Worm (Caenorhabditis elegans) whole organism, young adult: ENCODE results near the gene clc-4.

ENCODE experiments used
- B0336.3 ChIP-seq: fragments of 200-800 bp; sonication (Bioruptor generic); IDR thresholded peaks from 2 replicates; pipeline ENCODE4 v1.3.6; 2022; ENCODE audit warnings: missing genetic modification characterization, missing compliant biosample characterization
- C06A6.2 ChIP-seq: fragments of 200-800 bp; sonication (Bioruptor generic); conservative IDR thresholded peaks from 2 replicates; pipeline ENCODE4 v1.3.6; 2022; ENCODE audit warnings: missing genetic modification characterization, missing compliant biosample characterization
- F22D6.2 ChIP-seq: sonication (generic microtip); optimal IDR thresholded peaks from 2 replicates; lab custom pipeline; 2016; ENCODE audit warnings: mild to moderate bottlenecking, missing genetic modification characterization, missing compliant biosample characterization
- F52B5.7 ChIP-seq: sonication (generic microtip); optimal IDR thresholded peaks from 2 replicates; lab custom pipeline; 2016; ENCODE audit warnings: mild to moderate bottlenecking, missing genetic modification characterization, missing compliant biosample characterization
- K11D2.4 ChIP-seq: fragments of 200-800 bp; sonication (Bioruptor generic); IDR thresholded peaks from 2 replicates; pipeline ENCODE4 v1.3.6; 2022; ENCODE audit warnings: missing genetic modification reagents, missing genetic modification characterization, missing compliant biosample characterization
- K12H6.12 ChIP-seq: fragments of 200-800 bp; sonication (Bioruptor generic); optimal IDR thresholded peaks from 2 replicates; lab custom pipeline; 2018; ENCODE audit warnings: mild to moderate bottlenecking, missing genetic modification characterization, missing compliant biosample characterization
- T07F8.4 ChIP-seq: sonication (generic microtip); optimal IDR thresholded peaks from 2 replicates; lab custom pipeline; 2016; ENCODE audit warnings: mild to moderate bottlenecking, missing genetic modification characterization, moderate library complexity, missing compliant biosample characterization
- Y95B8A.8 ChIP-seq: fragments of 200-800 bp; sonication (Bioruptor generic); IDR thresholded peaks from 2 replicates; pipeline ENCODE4 v1.3.6; 2022; ENCODE audit warnings: missing genetic modification reagents, missing genetic modification characterization, missing compliant biosample characterization
- aptf-3 ChIP-seq: fragments of 200-800 bp; sonication (Bioruptor generic); IDR thresholded peaks from 2 replicates; pipeline ENCODE4 v1.3.6; 2022; ENCODE audit warnings: missing genetic modification characterization, missing compliant biosample characterization
- attf-3 ChIP-seq: fragments of 200-800 bp; sonication (Bioruptor generic); conservative IDR thresholded peaks from 2 replicates; pipeline ENCODE4 v1.3.6; 2022; ENCODE audit warnings: missing genetic modification reagents, missing genetic modification characterization, missing compliant biosample characterization
- ceh-27 ChIP-seq: fragments of 200-800 bp; sonication (Bioruptor generic); optimal IDR thresholded peaks from 2 replicates; lab custom pipeline; 2018; ENCODE audit warnings: mild to moderate bottlenecking, missing genetic modification characterization, moderate library complexity, missing compliant biosample characterization
- ceh-40 ChIP-seq: fragments of 200-800 bp; sonication (Bioruptor generic); IDR thresholded peaks from 2 replicates; pipeline ENCODE4 v1.3.6; 2022; ENCODE audit warnings: missing genetic modification characterization, missing compliant biosample characterization
- ceh-79 ChIP-seq: sonication (generic microtip); optimal IDR thresholded peaks from 2 replicates; lab custom pipeline; 2017; ENCODE audit warnings: mild to moderate bottlenecking, missing genetic modification characterization, missing compliant biosample characterization
- die-1 ChIP-seq: sonication (generic microtip); optimal IDR thresholded peaks from 2 replicates; lab custom pipeline; 2016; ENCODE audit warnings: missing genotype, mild to moderate bottlenecking, missing genetic modification characterization, missing compliant biosample characterization
- egl-44 ChIP-seq: fragments of 200-800 bp; sonication (Bioruptor generic); IDR thresholded peaks from 2 replicates; pipeline ENCODE4 v1.3.6; 2022; ENCODE audit warnings: missing genetic modification reagents, missing genetic modification characterization, missing compliant biosample characterization
- ets-4 ChIP-seq: fragments of 200-800 bp; sonication (Bioruptor generic); optimal IDR thresholded peaks from 2 replicates; lab custom pipeline; 2018; ENCODE audit warnings: mild to moderate bottlenecking, missing genetic modification characterization, missing compliant biosample characterization
- fkh-3 ChIP-seq: sonication (generic microtip); optimal IDR thresholded peaks from 2 replicates; lab custom pipeline; 2016; ENCODE audit warnings: mild to moderate bottlenecking, missing genetic modification characterization, missing compliant biosample characterization
- hmg-1.2 ChIP-seq: fragments of 200-800 bp; sonication (Bioruptor generic); IDR thresholded peaks from 2 replicates; pipeline ENCODE4 v1.3.6; 2022; ENCODE audit warnings: missing genetic modification reagents, missing genetic modification characterization, missing compliant biosample characterization
- let-607 ChIP-seq, 2 experiments: fragments of 200-800 bp in 1 of 2; sonication (Bioruptor generic) in 1 of 2; sonication (generic microtip) in 1 of 2; optimal IDR thresholded peaks; 2 replicates each; lab custom pipeline; 2016 to 2018; ENCODE audit warnings: mild to moderate bottlenecking in 2 of 2, missing compliant biosample characterization in 2 of 2, missing genetic modification characterization in 2 of 2, moderate library complexity in 2 of 2, missing genotype in 1 of 2
- lin-26 ChIP-seq: fragments of 200-800 bp; sonication (Bioruptor generic); IDR thresholded peaks from 2 replicates; pipeline ENCODE4 v1.3.6; 2022; ENCODE audit warnings: missing genetic modification reagents, missing genetic modification characterization, missing compliant biosample characterization
- lin-35 ChIP-seq, 3 experiments: fragments of 150-350 bp in 2 of 3; sonication (generic microtip) in 1 of 3; optimal IDR thresholded peaks; 2 replicates each; lab custom pipeline; 2014 to 2018; ENCODE audit warnings: missing biosample characterization in 3 of 3, missing genetic modification characterization in 3 of 3, missing genetic modification reagents in 3 of 3
- lin-40 ChIP-seq: sonication (generic microtip); optimal IDR thresholded peaks from 2 replicates; lab custom pipeline; 2016; ENCODE audit warnings: missing genetic modification characterization, mild to moderate bottlenecking, missing compliant biosample characterization, missing genotype, missing genetic modification reagents
- lin-54 ChIP-seq: fragments of 200-800 bp; sonication (Bioruptor generic); optimal IDR thresholded peaks from 2 replicates; lab custom pipeline; 2018; ENCODE audit warnings: mild to moderate bottlenecking, missing genetic modification characterization, missing compliant biosample characterization
- lsy-27 ChIP-seq: sonication (generic microtip); optimal IDR thresholded peaks from 2 replicates; lab custom pipeline; 2017; ENCODE audit warnings: missing genetic modification characterization, mild to moderate bottlenecking, missing compliant biosample characterization, antibody characterized with exemption, missing genotype, borderline replicate concordance; ENCODE audit not compliant: insufficient read depth
- nfyb-1 ChIP-seq: fragments of 200-800 bp; sonication (Bioruptor generic); IDR thresholded peaks from 2 replicates; pipeline ENCODE4 v1.3.6; 2022; ENCODE audit warnings: missing genetic modification reagents, missing genetic modification characterization, missing compliant biosample characterization
- nhr-120 ChIP-seq: fragments of 200-800 bp; sonication (Bioruptor generic); IDR thresholded peaks from 2 replicates; pipeline ENCODE4 v1.3.6; 2022; ENCODE audit warnings: missing genetic modification characterization, missing compliant biosample characterization
- nhr-90 ChIP-seq: sonication (generic microtip); optimal IDR thresholded peaks from 2 replicates; lab custom pipeline; 2016; ENCODE audit warnings: missing genotype, mild to moderate bottlenecking, missing genetic modification characterization, missing compliant biosample characterization
- pha-4 ChIP-seq: fragments of 150-350 bp; sonication (generic microtip); optimal IDR thresholded peaks from 2 replicates; lab custom pipeline; 2014; ENCODE audit warnings: missing biosample characterization, missing genetic modification reagents, missing genetic modification characterization
- rcor-1 ChIP-seq: fragments of 200-800 bp; sonication (Bioruptor generic); IDR thresholded peaks from 2 replicates; pipeline ENCODE4 v1.3.6; 2022; ENCODE audit warnings: missing genetic modification reagents, missing genetic modification characterization, missing compliant biosample characterization
- rec-8 ChIP-seq, 2 experiments: sonication (generic microtip); optimal IDR thresholded peaks; 2 replicates each; lab custom pipeline; 2016; ENCODE audit warnings: mild to moderate bottlenecking in 2 of 2, missing genetic modification characterization in 2 of 2, missing genetic modification reagents in 2 of 2, missing genotype in 2 of 2, missing biosample characterization in 1 of 2, missing compliant biosample characterization in 1 of 2, moderate library complexity in 1 of 2
- repo-1 ChIP-seq: sonication (generic microtip); optimal IDR thresholded peaks from 2 replicates; lab custom pipeline; 2017; ENCODE audit warnings: mild to moderate bottlenecking, missing genetic modification characterization, missing compliant biosample characterization
- snpc-1.3 ChIP-seq: sonication (generic microtip); optimal IDR thresholded peaks from 2 replicates; lab custom pipeline; 2017; ENCODE audit warnings: missing genetic modification characterization, mild to moderate bottlenecking, missing compliant biosample characterization, antibody characterized with exemption, moderate library complexity, missing genotype, missing genetic modification reagents; ENCODE audit not compliant: insufficient read depth
- snpc-4 ChIP-seq, 5 experiments: fragments of 150-350 bp in 1 of 5; sonication (generic microtip) in 4 of 5; optimal IDR thresholded peaks; 2 replicates each; lab custom pipeline; 2014 to 2018; ENCODE audit warnings: missing genetic modification characterization in 5 of 5, missing biosample characterization in 3 of 5, antibody characterized with exemption in 2 of 5, mild to moderate bottlenecking in 2 of 5, missing compliant biosample characterization in 2 of 5, missing genotype in 2 of 5, moderate library complexity in 2 of 5, missing genetic modification reagents in 1 of 5
- somi-1 ChIP-seq: fragments of 200-800 bp; sonication (Bioruptor generic); optimal IDR thresholded peaks from 2 replicates; lab custom pipeline; 2018; ENCODE audit warnings: mild to moderate bottlenecking, missing genetic modification characterization, missing compliant biosample characterization
- tbp1 ChIP-seq: fragments of 200-800 bp; sonication (Bioruptor generic); optimal IDR thresholded peaks from 2 replicates; lab custom pipeline; 2018; ENCODE audit warnings: mild to moderate bottlenecking, missing genetic modification characterization, missing compliant biosample characterization
- tlf-1 ChIP-seq: fragments of 200-800 bp; sonication (Bioruptor generic); optimal IDR thresholded peaks from 2 replicates; lab custom pipeline; 2018; ENCODE audit warnings: mild to moderate bottlenecking, missing genetic modification characterization, missing compliant biosample characterization
- unc-62 ChIP-seq: fragments of 150-350 bp; optimal IDR thresholded peaks from 2 replicates; lab custom pipeline; 2014; ENCODE audit warnings: missing biosample characterization, missing genetic modification reagents, missing genetic modification characterization
- ztf-22 ChIP-seq: fragments of 200-800 bp; sonication (Bioruptor generic); optimal IDR thresholded peaks from 2 replicates; lab custom pipeline; 2018; ENCODE audit warnings: mild to moderate bottlenecking, missing genetic modification characterization, moderate library complexity, missing compliant biosample characterization
- ztf-25 ChIP-seq: fragments of 200-800 bp; sonication (Bioruptor generic); IDR thresholded peaks from 2 replicates; pipeline ENCODE4 v1.3.6; 2022; ENCODE audit warnings: missing genetic modification reagents, missing genetic modification characterization, missing compliant biosample characterization
- ztf-26 ChIP-seq: sonication (generic microtip); optimal IDR thresholded peaks from 2 replicates; lab custom pipeline; 2017; ENCODE audit warnings: missing genetic modification characterization, missing compliant biosample characterization
- ztf-3 ChIP-seq: fragments of 200-800 bp; sonication (Bioruptor generic); optimal IDR thresholded peaks from 2 replicates; lab custom pipeline; 2018; ENCODE audit warnings: mild to moderate bottlenecking, missing genetic modification characterization, missing compliant biosample characterization

The clc-4 gene

DNA sequence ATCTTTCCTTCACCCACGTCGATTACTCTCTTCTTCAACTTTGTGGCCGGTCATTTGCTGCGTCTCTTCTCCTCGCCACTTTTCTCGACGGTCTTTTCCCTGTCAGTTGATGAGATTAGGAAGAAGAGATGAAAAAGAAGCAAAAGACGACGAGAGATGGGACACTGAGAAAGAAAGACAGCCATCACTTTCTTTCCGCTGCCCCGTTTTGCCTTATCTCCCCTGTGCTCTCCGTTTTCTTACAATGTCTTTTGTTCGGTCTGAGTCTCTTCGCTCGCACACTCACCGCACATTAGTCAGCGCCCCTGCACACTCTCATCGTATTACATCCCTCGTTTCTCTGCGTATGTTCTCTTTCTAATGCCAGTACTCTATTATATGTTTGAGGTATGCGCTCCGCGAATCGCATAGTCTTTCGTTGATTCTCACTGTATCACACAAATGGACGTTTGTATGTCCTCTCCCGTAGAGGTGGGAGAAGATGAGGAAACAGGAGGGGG lies 17.5 kb downstream of the clc-4 start (continued):
- TF ChIP-seq T07F8.4 (peak; percentile 20), K11D2.4 (GFP tag; lab: Robert Waterston, UW) (peak; percentile 70; the same call in 1 of the 2 replicates), aptf-3 (GFP tag; lab: Robert Waterston, UW) (no peak), tbp1 (GFP tag; lab: Kevin White, UChicago) (peak; percentile 62), ztf-3 (peak; percentile 6), attf-3 (GFP tag; lab: Robert Waterston, UW) (0 out of 2 replicates have a peak, but pooled peaks have one; percentile 22), lin-40 (tag; lab: Kevin White, UChicago) (peak; percentile 96), fkh-3 (no peak), ceh-40 (GFP tag; lab: Robert Waterston, UW) (no peak), F22D6.2 (peak; percentile 3), lsy-27 (tag; lab: Kevin White, UChicago) (no peak), ets-4 (GFP tag; lab: Kevin White, UChicago) (peak; percentile 44), unc-62 (peak; percentile 58), B0336.3 (GFP tag; lab: Robert Waterston, UW) (peak; percentile 94), nhr-90 (tag; lab: Kevin White, UChicago) (peak; percentile 61), snpc-1.3 (tag; lab: Kevin White, UChicago) (peak; percentile 21), nfyb-1 (GFP tag; lab: Robert Waterston, UW) (peak; percentile 85; the same call in 1 of the 2 replicates), ztf-26 (tag; lab: Kevin White, UChicago) (peak; percentile 85), lin-35 (GFP tag; optimal IDR thresholded peaks at IDR 0.05; lab: Kevin White, UChicago) (peak in 1 of 3 experiments; percentile 78), nhr-120 (no peak), rcor-1 (GFP tag; lab: Robert Waterston, UW) (peak; percentile 66; the same call in 1 of the 2 replicates), ceh-79 (no peak), lin-54 (GFP tag; lab: Kevin White, UChicago) (no peak), tlf-1 (GFP tag; lab: Kevin White, UChicago) (peak; percentile 64), K12H6.12 (tag; lab: Kevin White, UChicago) (peak; percentile 91), Y95B8A.8 (GFP tag; lab: Robert Waterston, UW) (peak; percentile 62; the same call in 1 of the 2 replicates), die-1 (peak; percentile 64), hmg-1.2 (peak; percentile 91), rec-8 (tag; optimal IDR thresholded peaks at IDR 0.05; lab: Kevin White, UChicago) (peak in 1 of 2 experiments; percentile 6), ceh-27 (GFP tag; lab: Kevin White, UChicago) (peak; percentile 43), ztf-22 (GFP tag; lab: Kevin White, UChicago) (peak; percentile 87), let-607 (tag; optimal IDR thresholded peaks at IDR 0.05; lab: Kevin White, UChicago) (peak; percentile 51 to 83), egl-44 (GFP tag; lab: Robert Waterston, UW) (peak; percentile 91), F52B5.7 (tag; lab: Kevin White, UChicago) (no peak), repo-1 (tag; lab: Kevin White, UChicago) (peak; percentile 76), lin-26 (GFP tag; lab: Robert Waterston, UW) (peak; percentile 61), ztf-25 (GFP tag; lab: Robert Waterston, UW) (no peak), C06A6.2 (GFP tag; lab: Robert Waterston, UW) (peak; percentile 74), snpc-4 (GFP tag; optimal IDR thresholded peaks at IDR 0.05; lab: Kevin White, UChicago) (no peak), snpc-4 (tag; optimal IDR thresholded peaks at IDR 0.05; lab: Kevin White, UChicago) (peak in 3 of 4 experiments; percentile 50 to 78 (median 64)), somi-1 (GFP tag; lab: Kevin White, UChicago) (peak; percentile 89), pha-4 (peak; percentile 58)
- TF ChIP-seq, all 124 proteins: peak for 54
